Worm (Caenorhabditis elegans) whole organism, early embryonic: ENCODE measurements around the gene str-221.

ENCODE experiments used
- F13C5.2 ChIP-seq: sonication (generic microtip); optimal IDR thresholded peaks from 2 replicates; lab custom pipeline; 2017; ENCODE audit warnings: mild to moderate bottlenecking, missing genetic modification characterization, inconsistent platforms, missing compliant biosample characterization
- aly-1 ChIP-seq: sonication (generic microtip); optimal IDR thresholded peaks from 2 replicates; lab custom pipeline; 2016; ENCODE audit warnings: missing genetic modification characterization, missing compliant biosample characterization
- ama-1 ChIP-seq: fragments of 150-350 bp; optimal IDR thresholded peaks from 2 replicates; lab custom pipeline; 2014
- ceh-36 ChIP-seq: sonication (generic microtip); optimal IDR thresholded peaks from 2 replicates; lab custom pipeline; 2016; ENCODE audit warnings: missing genetic modification characterization, inconsistent platforms, missing compliant biosample characterization
- ets-7 ChIP-seq: sonication (generic microtip); optimal IDR thresholded peaks from 2 replicates; lab custom pipeline; 2016; ENCODE audit warnings: missing genotype, missing genetic modification characterization, missing compliant biosample characterization
- flt-1 ChIP-seq: fragments of 200-800 bp; sonication (Bioruptor generic); IDR thresholded peaks from 2 replicates; pipeline ENCODE4 v1.3.6; 2022; ENCODE audit warnings: missing genetic modification characterization, missing compliant biosample characterization
- hnd-1 ChIP-seq: sonication (generic microtip); optimal IDR thresholded peaks from 2 replicates; lab custom pipeline; 2016; ENCODE audit warnings: missing genetic modification characterization, missing compliant biosample characterization
- pes-1 ChIP-seq: fragments of 200-800 bp; sonication (Bioruptor generic); IDR thresholded peaks from 2 replicates; pipeline ENCODE4 v1.3.6; 2022; ENCODE audit warnings: missing genetic modification reagents, missing genetic modification characterization, missing compliant biosample characterization
- tbx-37 ChIP-seq: fragments of 200-800 bp; sonication (Bioruptor generic); conservative IDR thresholded peaks from 2 replicates; pipeline ENCODE4 v1.3.6; 2022; ENCODE audit warnings: missing genetic modification reagents, missing genetic modification characterization, missing compliant biosample characterization
- tra-4 ChIP-seq: sonication (generic microtip); optimal IDR thresholded peaks from 2 replicates; lab custom pipeline; 2017; ENCODE audit warnings: missing genetic modification characterization, missing compliant biosample characterization

DNA sequence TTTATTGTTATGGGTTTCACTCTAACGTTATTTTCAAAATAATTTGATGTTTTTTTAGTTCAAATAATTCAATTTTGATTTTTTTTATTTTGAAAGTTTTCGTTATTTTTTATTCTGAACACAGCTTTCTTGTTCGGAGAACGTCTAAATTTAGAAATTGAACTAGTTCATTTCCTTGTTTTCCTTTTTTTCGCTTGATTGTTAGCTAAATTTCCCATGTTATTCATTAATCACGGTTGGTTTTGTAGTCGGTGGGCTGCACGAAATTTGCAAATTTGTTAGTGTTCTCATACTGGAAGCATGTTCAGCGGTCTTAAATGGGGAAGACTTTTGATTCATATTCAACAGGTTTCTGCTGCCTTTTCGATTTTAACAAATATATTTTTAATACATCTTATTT lies 4.2 kb upstream of the str-221 start, which contains the start of gene str-222:
- TF ChIP-seq F13C5.2 (tag; lab: Kevin White, UChicago) (no peak), ceh-36 (tag; lab: Kevin White, UChicago) (no peak), tra-4 (tag; lab: Kevin White, UChicago) (no peak), ama-1 (lab: Kevin White, UChicago) (no peak), ets-7 (tag; lab: Kevin White, UChicago) (no peak), pes-1 (GFP tag; lab: Robert Waterston, UW) (no peak), flt-1 (no peak), tbx-37 (GFP tag; lab: Robert Waterston, UW) (no peak), hnd-1 (tag; lab: Kevin White, UChicago) (no peak), aly-1 (tag; lab: Kevin White, UChicago) (no peak)
